Worm (Caenorhabditis elegans) whole organism, L4/young adult: ENCODE data around the gene W06D11.5.

Source experiments
- W03F9.2 ChIP-seq: fragments of 150-350 bp; optimal IDR thresholded peaks from 2 replicates; lab custom pipeline; 2014; ENCODE audit warnings: missing biosample characterization, missing genetic modification characterization
- dao-5 ChIP-seq: sonication (generic microtip); optimal IDR thresholded peaks from 2 replicates; lab custom pipeline; 2016; ENCODE audit warnings: missing genotype, missing genetic modification characterization, moderate library complexity, missing compliant biosample characterization
- him-1 ChIP-seq: sonication (generic microtip); optimal IDR thresholded peaks from 2 replicates; lab custom pipeline; 2016; ENCODE audit warnings: missing genotype, missing genetic modification reagents, missing genetic modification characterization, missing compliant biosample characterization

W06D11.5 gene

DNA sequence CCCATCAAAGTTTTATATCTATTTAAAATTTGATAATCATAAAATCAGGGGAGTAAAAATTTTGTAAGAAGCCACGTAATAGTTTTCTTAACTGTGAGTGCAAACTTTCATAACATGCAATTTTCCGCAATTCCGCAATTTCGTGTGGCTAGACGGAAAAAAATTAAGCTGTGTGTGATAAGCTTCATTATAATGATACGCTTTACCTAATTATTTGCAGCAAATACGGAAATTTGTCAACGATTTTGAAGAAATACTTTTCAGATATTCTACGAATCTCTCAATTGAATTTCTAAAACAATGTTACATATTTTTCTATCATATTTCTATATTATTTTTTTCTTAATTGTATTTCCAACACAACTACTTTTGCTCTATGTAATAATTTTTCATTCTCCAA lies 31.9 kb downstream of the W06D11.5 start, which contains the start of gene srd-46:
TSS of gene srd-46 (plus strand) at position 301 of the 400 bp plus-strand sequence.
- TF ChIP-seq him-1 (no peak), dao-5 (tag; lab: Kevin White, UChicago) (no peak), W03F9.2 (tag; lab: Kevin White, UChicago) (no peak)

DNA sequence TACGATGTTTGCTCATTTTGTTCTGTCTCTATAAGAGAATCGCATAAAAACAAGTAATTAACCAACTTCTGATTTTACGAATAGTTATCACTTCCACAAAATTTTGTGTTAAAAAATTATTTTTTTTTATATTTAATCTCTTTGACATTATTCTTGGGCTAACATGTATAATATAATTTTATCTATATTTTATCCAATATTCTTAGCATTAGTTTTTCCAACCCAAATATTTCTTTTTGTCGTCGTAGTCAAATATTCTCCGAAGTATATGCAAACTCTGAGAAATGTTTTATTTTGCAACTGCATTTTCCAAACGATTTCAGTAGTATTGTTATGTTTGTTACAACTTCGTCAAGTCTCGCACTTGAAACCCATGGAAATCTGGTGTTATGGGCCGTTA lies 33.5 kb downstream of the W06D11.5 start, which contains the start of gene srd-47:
TSS of gene srd-47 (plus strand) at position 164 of the 400 bp plus-strand sequence.
- TF ChIP-seq W03F9.2 (tag; lab: Kevin White, UChicago) (no peak), dao-5 (tag; lab: Kevin White, UChicago) (no peak), him-1 (no peak)

DNA sequence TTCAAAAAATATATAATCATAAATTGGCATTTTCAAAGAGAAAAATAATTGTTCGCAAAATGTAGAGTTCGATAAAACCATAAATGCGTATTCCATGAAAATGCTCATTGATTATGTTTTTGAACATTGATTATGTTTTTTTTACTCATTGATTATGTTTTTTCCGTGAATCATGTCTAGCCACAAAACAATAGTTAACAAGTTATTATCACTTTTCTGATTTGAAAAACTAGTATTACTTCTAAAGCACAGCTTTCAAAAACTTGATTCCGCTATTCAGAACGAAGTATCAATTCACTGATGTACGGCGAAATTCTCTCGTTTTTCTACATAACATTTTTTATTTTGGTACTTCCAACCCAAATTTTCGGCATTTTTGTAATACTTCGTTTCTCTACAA lies 35.9 kb downstream of the W06D11.5 start, which contains the start of gene srd-48:
TSS of gene srd-48 (plus strand) at position 301 of the 400 bp plus-strand sequence.
- TF ChIP-seq dao-5 (tag; lab: Kevin White, UChicago) (no peak), him-1 (no peak), W03F9.2 (tag; lab: Kevin White, UChicago) (no peak)

DNA sequence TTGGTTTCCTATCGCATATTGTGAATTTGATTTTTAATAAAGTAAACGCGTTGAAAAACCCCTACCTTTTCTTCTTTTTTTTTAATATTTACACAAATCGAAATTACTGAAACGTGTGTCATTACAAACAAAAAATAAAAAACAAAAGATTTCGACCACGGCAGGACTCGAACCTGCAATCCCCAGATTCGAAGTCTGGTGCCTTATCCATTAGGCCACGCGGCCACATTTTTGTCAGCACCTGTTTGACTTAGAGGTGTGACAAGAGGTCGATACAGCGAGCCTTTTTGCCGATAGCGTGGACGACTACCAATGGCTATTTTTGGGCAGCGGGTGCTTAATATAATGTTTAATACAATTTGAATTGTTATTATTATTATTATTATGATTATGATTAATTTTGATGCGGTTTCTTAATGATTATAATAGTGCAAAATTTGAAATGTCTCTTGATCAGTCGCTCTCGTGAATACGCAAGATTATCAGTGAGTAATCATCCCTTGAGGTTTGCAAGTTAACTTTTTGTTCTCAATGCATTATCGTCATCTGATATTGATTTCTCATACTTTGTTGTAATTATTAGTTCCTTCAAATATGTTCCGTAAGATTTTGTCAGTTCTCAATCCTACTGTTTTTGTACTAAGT lies 38.0 kb downstream of the W06D11.5 start, which contains the start of gene srd-44:
TSS of gene srd-44 (plus strand) at position 595 of the 645 bp plus-strand sequence.
- TF ChIP-seq him-1 (no peak), W03F9.2 (tag; lab: Kevin White, UChicago) (no peak), dao-5 (tag; lab: Kevin White, UChicago) (no peak)

DNA sequence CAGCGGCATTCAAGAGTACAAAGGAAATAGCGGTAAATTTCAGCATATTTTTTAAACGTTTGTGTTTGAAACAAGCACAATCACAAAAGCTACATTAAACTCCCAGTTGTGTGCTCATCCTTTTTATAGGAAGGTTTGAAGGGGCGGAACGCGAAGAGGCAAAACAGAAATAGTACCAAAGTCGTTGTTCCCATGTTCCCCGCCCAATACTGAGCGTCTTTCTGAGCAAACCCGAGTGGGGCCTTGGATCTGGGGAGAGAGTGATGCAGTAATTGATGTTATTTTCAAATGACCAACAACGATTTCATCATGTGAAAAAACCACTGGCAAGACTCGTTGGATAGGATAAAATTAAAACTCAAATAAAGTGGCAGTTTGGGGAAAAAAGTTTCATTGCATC lies 41.4 kb downstream of the W06D11.5 start, which contains the start of gene zig-2:
TSS of gene zig-2 (minus strand) at position 101 of the 400 bp plus-strand sequence.
- TF ChIP-seq him-1 (no peak), W03F9.2 (tag; lab: Kevin White, UChicago) (no peak), dao-5 (tag; lab: Kevin White, UChicago) (no peak)

DNA sequence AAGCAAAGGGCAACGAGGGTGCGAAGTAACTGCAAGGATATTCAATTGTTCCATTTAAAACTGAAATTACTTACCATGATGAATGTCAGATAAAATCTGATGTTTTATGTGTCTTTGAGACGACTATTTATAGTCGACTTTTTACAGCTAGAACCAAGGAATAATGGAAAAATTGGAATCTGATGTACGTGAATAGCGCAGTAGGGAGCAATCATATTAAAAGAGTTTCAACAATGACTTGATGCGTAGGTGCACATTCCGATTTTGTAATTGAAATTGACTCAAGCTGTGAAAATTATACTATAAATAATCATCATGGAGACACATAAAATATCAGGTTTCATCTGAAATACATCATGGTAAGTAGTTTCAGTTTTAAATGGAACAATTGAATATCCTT lies 43.3 kb downstream of the W06D11.5 start, which contains the start of the genes nspc-9 and nspc-10:
TSS of gene nspc-9 (minus strand) at position 101 of the 400 bp plus-strand sequence.
TSS of gene nspc-10 (plus strand) at position 331 of the 400 bp plus-strand sequence.
- TF ChIP-seq dao-5 (tag; lab: Kevin White, UChicago) = no peak
- no peak for TF ChIP-seq W03F9.2 (tag; lab: Kevin White, UChicago)
- TF ChIP-seq him-1 = no peak

DNA sequence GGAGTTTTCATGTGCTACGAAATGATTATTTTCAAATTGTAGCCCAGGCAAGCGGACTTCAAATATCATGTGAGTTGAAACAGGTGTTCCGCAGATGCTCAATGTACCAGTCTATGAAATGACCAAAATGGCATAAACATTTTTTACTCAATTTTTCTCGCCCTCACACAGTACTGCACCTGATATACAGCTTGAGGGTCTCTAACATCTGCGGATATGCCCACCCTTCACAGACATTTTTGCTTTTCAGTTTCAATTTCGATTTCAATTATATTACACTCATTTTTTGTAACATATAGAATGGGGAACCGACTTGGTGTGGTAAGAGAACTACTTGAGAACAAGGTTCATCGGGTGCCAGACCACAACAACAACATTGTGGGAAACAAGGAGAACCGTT lies 46.8 kb downstream of the W06D11.5 start, which contains the start of gene F42F12.11:
TSS of gene F42F12.11 (plus strand) at position 301 of the 400 bp plus-strand sequence.
- no peak for TF ChIP-seq him-1
- TF ChIP-seq W03F9.2 (tag; lab: Kevin White, UChicago) = no peak
- no peak for TF ChIP-seq dao-5 (tag; lab: Kevin White, UChicago)

DNA sequence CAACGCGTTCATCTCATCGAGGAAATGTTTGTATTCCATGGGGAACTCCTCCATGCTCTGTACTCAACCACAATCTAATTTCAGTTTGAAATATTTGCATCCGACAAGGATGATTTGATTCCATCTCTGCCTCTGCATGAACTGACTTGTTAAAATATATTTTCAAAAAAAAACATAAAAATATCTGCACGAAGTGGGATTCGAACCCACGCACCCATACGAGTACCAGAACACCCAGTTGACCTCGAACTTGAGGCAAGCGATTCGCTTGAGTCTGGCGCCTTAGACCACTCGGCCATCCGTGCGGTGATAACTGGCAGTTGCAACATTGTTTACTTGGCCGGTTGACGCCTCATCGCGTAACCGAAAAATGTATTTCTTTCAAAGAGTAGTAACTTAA lies 47.9 kb downstream of the W06D11.5 start:
- TF ChIP-seq dao-5 (tag; lab: Kevin White, UChicago) (peak; percentile 51), him-1 (no peak), W03F9.2 (tag; lab: Kevin White, UChicago) (peak; percentile 28)

DNA sequence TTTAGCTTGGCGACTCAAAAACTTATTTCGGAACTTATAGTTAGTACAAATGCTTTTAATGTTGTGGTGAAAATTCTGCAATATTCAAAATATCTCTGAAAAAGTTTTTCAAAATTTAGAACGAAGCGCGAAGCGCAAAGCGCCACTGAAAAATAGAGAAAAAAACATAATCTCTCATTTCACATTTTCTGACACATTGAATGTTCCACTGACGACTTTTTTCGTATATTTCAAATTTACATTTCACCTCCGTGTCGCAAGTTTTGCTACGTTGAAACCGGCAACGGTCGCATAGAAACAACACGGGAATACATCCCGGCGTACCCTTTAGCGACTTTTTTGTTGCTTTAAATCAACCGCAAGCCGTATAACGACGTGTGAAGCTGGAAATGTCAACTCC lies 48.4 kb downstream of the W06D11.5 start, which contains the start of gene F42F12.14:
TSS of gene F42F12.14 (plus strand) at position 301 of the 400 bp plus-strand sequence.
- no peak for TF ChIP-seq W03F9.2 (tag; lab: Kevin White, UChicago)
- TF ChIP-seq him-1 = no peak
- TF ChIP-seq dao-5 (tag; lab: Kevin White, UChicago) = no peak

DNA sequence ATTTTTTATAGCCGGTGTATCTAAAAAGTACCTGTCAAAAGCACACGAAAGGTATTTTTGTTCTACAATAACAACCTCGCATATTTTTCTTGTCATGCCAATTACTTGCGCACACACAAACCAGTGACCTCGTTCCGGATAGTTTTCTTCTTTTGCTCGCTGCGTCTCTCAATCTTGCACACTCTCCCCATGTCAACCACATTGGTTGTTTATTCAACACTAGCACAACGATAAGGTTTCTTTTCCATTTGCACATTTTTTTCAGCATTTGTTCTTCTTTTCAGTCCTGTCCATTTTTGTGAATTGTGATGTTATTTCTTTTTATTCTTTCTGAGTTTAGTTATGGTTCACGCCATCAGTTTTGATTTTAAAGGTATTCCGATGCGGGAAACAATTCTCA lies 50.3 kb downstream of the W06D11.5 start, which contains the start of gene F42F12.3:
TSS of gene F42F12.3 (plus strand) at position 372 of the 400 bp plus-strand sequence.
- TF ChIP-seq W03F9.2 (tag; lab: Kevin White, UChicago) (no peak), him-1 (no peak), dao-5 (tag; lab: Kevin White, UChicago) (no peak)
